Fruit fly (Drosophila melanogaster): ENCODE measurements around the gene CG13813.

Gene CG13813

DNA sequence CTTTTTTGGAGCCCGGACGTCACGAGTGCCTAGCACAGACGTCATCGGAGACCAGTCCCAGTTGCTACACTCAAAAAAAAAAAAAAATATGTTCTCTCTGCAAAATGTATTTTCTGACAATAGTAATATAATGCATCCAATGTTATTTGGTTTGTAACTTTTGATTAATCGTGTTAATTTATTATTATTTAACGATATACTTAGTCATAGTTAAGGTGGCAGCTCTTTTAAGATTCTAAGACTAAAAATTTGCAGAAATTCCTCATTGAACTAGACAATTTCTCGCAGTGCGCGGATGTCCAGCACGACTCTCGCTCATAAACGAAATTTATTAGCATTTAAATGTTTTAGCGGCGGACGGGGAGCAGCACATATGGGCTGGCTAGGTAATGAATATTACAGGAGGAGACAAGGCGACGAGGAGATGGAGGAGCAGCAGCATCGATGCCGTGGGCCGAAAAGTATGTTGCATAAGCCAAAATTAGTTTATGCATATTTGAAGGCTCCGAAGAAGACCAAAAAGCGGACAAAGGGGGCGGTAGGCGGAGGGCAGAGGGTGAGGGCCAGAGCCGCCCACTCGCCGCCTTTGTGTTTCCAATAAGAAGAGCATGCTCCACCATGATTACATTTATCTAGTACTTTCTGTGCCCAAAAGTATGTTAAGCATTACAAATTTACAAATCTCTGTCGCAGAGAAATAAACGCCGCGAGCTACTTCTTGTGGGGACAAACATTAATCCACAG, 48.0 kb upstream of the CG13813 start (continued):
- TF ChIP-seq Elba2 (GFP tag; optimal IDR thresholded peaks at IDR 0.05) (no peak), Lhr (GFP tag; optimal IDR thresholded peaks at IDR 0.05) (no peak), CG43689 (GFP tag; IDR thresholded peaks at IDR 0.05) (no peak), CG13424 (tag; optimal IDR thresholded peaks at IDR 0.05) (peak; percentile 60), CG4404 (GFP tag; IDR thresholded peaks at IDR 0.05) (peak; percentile 29; the same call in 1 of the 2 replicates), cas (GFP tag; IDR thresholded peaks at IDR 0.05) (no peak), CG15514 (GFP tag; optimal IDR thresholded peaks at IDR 0.05) (peak; percentile 21), fd102C (GFP tag; optimal IDR thresholded peaks at IDR 0.05) (no peak), Ravus (GFP tag; IDR thresholded peaks at IDR 0.05) (no peak; the same call in 1 of the 2 replicates), gcm (GFP tag; optimal IDR thresholded peaks at IDR 0.05) (no peak), al (GFP tag; IDR thresholded peaks at IDR 0.05) (peak; percentile 51), Hr3 (GFP tag; optimal IDR thresholded peaks at IDR 0.05) (peak; percentile 52), Fer1 (GFP tag; optimal IDR thresholded peaks at IDR 0.05) (peak; percentile 53), Ets65A (GFP tag) (peak; percentile 60), dmrt99B (tag; optimal IDR thresholded peaks at IDR 0.05) (peak; percentile 70), Drgx (GFP tag; IDR thresholded peaks at IDR 0.05) (peak; percentile 56), sens-2 (GFP tag; IDR thresholded peaks at IDR 0.05) (no peak), E2f2 (GFP tag; IDR thresholded peaks at IDR 0.05) (no peak), nau (GFP tag; optimal IDR thresholded peaks at IDR 0.05) (peak; percentile 47), jing (GFP tag; optimal IDR thresholded peaks at IDR 0.05) (no peak), Spps (tag; optimal IDR thresholded peaks at IDR 0.05) (no peak), CG8478 (optimal IDR thresholded peaks at IDR 0.05) (no peak), HmgZ (tag; optimal IDR thresholded peaks at IDR 0.05) (no peak), Dfd (GFP tag; optimal IDR thresholded peaks at IDR 0.05) (no peak), eve (GFP tag; optimal IDR thresholded peaks at IDR 0.05) (peak in 1 of 2 experiments; percentile 60), wek (GFP tag; optimal IDR thresholded peaks at IDR 0.05) (no peak), Usf (GFP tag; optimal IDR thresholded peaks at IDR 0.05) (no peak), cad (GFP tag; optimal IDR thresholded peaks at IDR 0.05) (no peak), dm (GFP tag; optimal IDR thresholded peaks at IDR 0.05) (no peak), croc (GFP tag; conservative IDR thresholded peaks at IDR 0.05) (no peak), CG6272 (GFP tag; IDR thresholded peaks at IDR 0.05) (no peak), CG17802 (tag; optimal IDR thresholded peaks at IDR 0.05) (peak; percentile 36), CG5953 (GFP tag; IDR thresholded peaks at IDR 0.05) (no peak), Taf1 (GFP tag; IDR thresholded peaks at IDR 0.05) (no peak), NC2α (GFP tag; optimal IDR thresholded peaks at IDR 0.05) (no peak), Optix (GFP tag; IDR thresholded peaks at IDR 0.05) (no peak), CG1832 (GFP tag; optimal IDR thresholded peaks at IDR 0.05) (no peak), CG12155 (GFP tag; optimal IDR thresholded peaks at IDR 0.05) (no peak), Dek (tag; optimal IDR thresholded peaks at IDR 0.05) (peak; percentile 28), tap (tag; optimal IDR thresholded peaks at IDR 0.05) (peak; percentile 7), Jarid2 (GFP tag; optimal IDR thresholded peaks at IDR 0.05) (no peak), C15 (GFP tag; IDR thresholded peaks at IDR 0.05) (no peak), oc (tag; optimal IDR thresholded peaks at IDR 0.05) (no peak), CTCF (GFP tag; optimal IDR thresholded peaks at IDR 0.05) (no peak), TFAM (GFP tag; optimal IDR thresholded peaks at IDR 0.05) (no peak), CG17612 (GFP tag; IDR thresholded peaks at IDR 0.05) (no peak), psq (GFP tag; optimal IDR thresholded peaks at IDR 0.05) (no peak), CG9609 (GFP tag; optimal IDR thresholded peaks at IDR 0.05) (no peak), CG9932 (GFP tag; IDR thresholded peaks at IDR 0.05) (peak; percentile 56; the same call in 1 of the 2 replicates), nom (GFP tag; optimal IDR thresholded peaks at IDR 0.05) (no peak), Dll (GFP tag; IDR thresholded peaks at IDR 0.05; ENCODE audit: partially characterized antibody) (no peak), abd-A (tag; optimal IDR thresholded peaks at IDR 0.05) (no peak)
